Fruit fly (Drosophila melanogaster) whole organism, embryonic: ENCODE measurements around the gene ninaE.

ENCODE experiments used
- Bdp1 ChIP-seq: fragments of 200-800 bp; sonication (Bioruptor generic); optimal IDR thresholded peaks from 3 replicates; lab custom pipeline; 2016; ENCODE audit warnings: missing biosample characterization, missing genetic modification characterization
- CG10321 ChIP-seq: fragments of 200-800 bp; sonication (Bioruptor generic); IDR thresholded peaks from 2 replicates; pipeline ENCODE4 v1.3.6; 2022; ENCODE audit warnings: missing biosample characterization, missing genetic modification characterization
- CG11560 ChIP-seq: fragments of 200-800 bp; sonication (Bioruptor generic); IDR thresholded peaks from 3 replicates; pipeline ENCODE4 v1.3.6; 2022; ENCODE audit warnings: missing biosample characterization, missing genetic modification characterization
- CG12071 ChIP-seq: fragments of 200-800 bp; sonication (Bioruptor generic); optimal IDR thresholded peaks from 3 replicates; lab custom pipeline; 2018; ENCODE audit warnings: missing biosample characterization, mild to moderate bottlenecking, missing genetic modification characterization
- CG15479 ChIP-seq: fragments of 200-800 bp; sonication (Bioruptor generic); optimal IDR thresholded peaks from 3 replicates; lab custom pipeline; 2019; ENCODE audit warnings: missing biosample characterization, mild to moderate bottlenecking, missing genetic modification characterization, moderate library complexity
- CG15696 ChIP-seq: fragments of 200-800 bp; sonication (Bioruptor generic); optimal IDR thresholded peaks from 2 replicates; lab custom pipeline; 2019; ENCODE audit warnings: missing biosample characterization, mild to moderate bottlenecking, missing genetic modification characterization, moderate library complexity
- CG17385 ChIP-seq: fragments of 200-800 bp; sonication (Bioruptor generic); optimal IDR thresholded peaks from 3 replicates; lab custom pipeline; 2018; ENCODE audit warnings: missing biosample characterization, mild to moderate bottlenecking, missing genetic modification characterization
- CG18619 ChIP-seq: fragments of 200-800 bp; sonication (Bioruptor generic); optimal IDR thresholded peaks from 3 replicates; lab custom pipeline; 2017; ENCODE audit warnings: missing biosample characterization, mild to moderate bottlenecking, missing genetic modification characterization
- CG32767 ChIP-seq: fragments of 200-800 bp; sonication (Bioruptor generic); IDR thresholded peaks from 2 replicates; pipeline ENCODE4 v1.3.6; 2022; ENCODE audit warnings: missing biosample characterization, missing genetic modification characterization
- CG33557 ChIP-seq: fragments of 200-800 bp; sonication (Bioruptor generic); optimal IDR thresholded peaks from 2 replicates; lab custom pipeline; 2019; ENCODE audit warnings: missing biosample characterization, mild to moderate bottlenecking, missing genetic modification characterization, moderate library complexity
- CG3407 ChIP-seq: fragments of 200-800 bp; sonication (Bioruptor generic); optimal IDR thresholded peaks from 2 replicates; lab custom pipeline; 2018; ENCODE audit warnings: missing biosample characterization, mild to moderate bottlenecking, missing genetic modification characterization
- CG6175 ChIP-seq: fragments of 200-800 bp; sonication (Bioruptor generic); IDR thresholded peaks from 3 replicates; pipeline ENCODE4 v1.3.6; 2022; ENCODE audit warnings: missing biosample characterization, missing genetic modification characterization
- CG9727 ChIP-seq: fragments of 200-800 bp; sonication (Bioruptor generic); optimal IDR thresholded peaks from 3 replicates; lab custom pipeline; 2017; ENCODE audit warnings: missing biosample characterization, mild to moderate bottlenecking, missing genetic modification characterization
- D ChIP-seq, 2 experiments: fragments of 200-800 bp in 1 of 2; fragments of >200 bp in 1 of 2; sonication (Bioruptor generic) in 1 of 2; optimal IDR thresholded peaks; 2 replicates in 1 of 2; 3 replicates in 1 of 2; lab custom pipeline; 2017; ENCODE audit warnings: mild to moderate bottlenecking in 1 of 2, missing biosample characterization in 1 of 2, missing genetic modification characterization in 1 of 2, missing genetic modification reagents in 1 of 2
- Dll ChIP-seq: fragments of 200-800 bp; sonication (Bioruptor generic); IDR thresholded peaks from 4 replicates; pipeline ENCODE4 v1.3.6; 2022; ENCODE audit warnings: missing biosample characterization, missing genetic modification characterization; ENCODE audit not compliant: partially characterized antibody
- Doc2 ChIP-seq: fragments of 200-800 bp; sonication (Bioruptor generic); IDR thresholded peaks from 2 replicates; pipeline ENCODE4 v1.3.6; 2022; ENCODE audit warnings: missing biosample characterization, missing genetic modification characterization
- Doc3 ChIP-seq: fragments of 200-800 bp; sonication (Bioruptor generic); IDR thresholded peaks from 3 replicates; pipeline ENCODE4 v1.3.6; 2022; ENCODE audit warnings: missing biosample characterization, missing genetic modification characterization; ENCODE audit not compliant: partially characterized antibody
- Eip74EF ChIP-seq, 2 experiments: fragments of 200-800 bp in 1 of 2; fragments of >200 bp in 1 of 2; sonication (Bioruptor generic) in 1 of 2; optimal IDR thresholded peaks; 2 replicates each; lab custom pipeline; 2017 to 2019; ENCODE audit warnings: missing biosample characterization in 2 of 2, missing genetic modification characterization in 2 of 2, mild to moderate bottlenecking in 1 of 2, moderate library complexity in 1 of 2
- HHEX ChIP-seq: fragments of 200-800 bp; sonication (Bioruptor generic); optimal IDR thresholded peaks from 3 replicates; lab custom pipeline; 2017; ENCODE audit warnings: missing biosample characterization, mild to moderate bottlenecking, missing genetic modification characterization, missing genetic modification reagents
- HLH4C ChIP-seq: fragments of 200-800 bp; sonication (Bioruptor generic); IDR thresholded peaks from 3 replicates; pipeline ENCODE4 v1.3.6; 2022; ENCODE audit warnings: missing biosample characterization, missing genetic modification characterization; ENCODE audit not compliant: partially characterized antibody
- Hand ChIP-seq: fragments of 200-800 bp; sonication (Bioruptor generic); optimal IDR thresholded peaks from 2 replicates; lab custom pipeline; 2017; ENCODE audit warnings: mild to moderate bottlenecking, missing biosample characterization, missing genetic modification reagents, missing genetic modification characterization
- Hr3 ChIP-seq: fragments of 200-800 bp; sonication (Bioruptor generic); optimal IDR thresholded peaks from 3 replicates; lab custom pipeline; 2016; ENCODE audit warnings: missing biosample characterization, missing genetic modification characterization
- Neu2 ChIP-seq: fragments of 200-800 bp; sonication (Bioruptor generic); optimal IDR thresholded peaks from 3 replicates; lab custom pipeline; 2016; ENCODE audit warnings: missing biosample characterization, missing genetic modification characterization, borderline replicate concordance
- Nf-YA ChIP-seq: fragments of 200-800 bp; sonication (Bioruptor generic); IDR thresholded peaks from 2 replicates; pipeline ENCODE4 v1.3.6; 2022; ENCODE audit warnings: missing biosample characterization, missing genetic modification characterization
- Ptx1 ChIP-seq: fragments of 200-800 bp; sonication (Bioruptor generic); IDR thresholded peaks from 2 replicates; pipeline ENCODE4 v1.3.6; 2022; ENCODE audit warnings: missing biosample characterization, missing genetic modification characterization
- Ravus ChIP-seq: fragments of 200-800 bp; sonication (Bioruptor generic); IDR thresholded peaks from 2 replicates; pipeline ENCODE4 v1.3.6; 2022; ENCODE audit warnings: missing biosample characterization, missing genetic modification characterization
- YL-1 ChIP-seq: fragments of 200-800 bp; sonication (Bioruptor generic); optimal IDR thresholded peaks from 3 replicates; lab custom pipeline; 2017; ENCODE audit warnings: missing biosample characterization, mild to moderate bottlenecking, missing genetic modification characterization
- bab2 ChIP-seq: fragments of 200-800 bp; sonication (Bioruptor generic); optimal IDR thresholded peaks from 2 replicates; lab custom pipeline; 2016; ENCODE audit warnings: missing biosample characterization, missing genetic modification characterization
- bcd ChIP-seq: fragments of 200-800 bp; sonication (Bioruptor generic); optimal IDR thresholded peaks from 2 replicates; lab custom pipeline; 2017; ENCODE audit warnings: missing biosample characterization, mild to moderate bottlenecking, missing genetic modification characterization
- cg ChIP-seq: fragments of 200-800 bp; sonication (Bioruptor generic); optimal IDR thresholded peaks from 3 replicates; lab custom pipeline; 2019; ENCODE audit warnings: missing biosample characterization, mild to moderate bottlenecking, missing genetic modification characterization, moderate library complexity
- chif ChIP-seq, 2 experiments: fragments of 200-800 bp; sonication (Bioruptor generic); optimal IDR thresholded peaks; 3 replicates each; lab custom pipeline; 2016; ENCODE audit warnings: missing biosample characterization in 2 of 2, missing genetic modification characterization in 2 of 2
- chn ChIP-seq: fragments of 200-800 bp; sonication (Bioruptor generic); optimal IDR thresholded peaks from 2 replicates; lab custom pipeline; 2016; ENCODE audit warnings: missing biosample characterization, missing genetic modification characterization
- dpn ChIP-seq, 2 experiments: fragments of 200-800 bp; sonication (Bioruptor generic); optimal IDR thresholded peaks; 3 replicates each; lab custom pipeline; 2016; ENCODE audit warnings: missing biosample characterization in 2 of 2, missing genetic modification characterization in 2 of 2
- dysf ChIP-seq: fragments of 200-800 bp; sonication (Bioruptor generic); IDR thresholded peaks from 3 replicates; pipeline ENCODE4 v1.3.6; 2022; ENCODE audit warnings: missing biosample characterization, missing genetic modification characterization
- emc ChIP-seq: fragments of 200-800 bp; sonication (Bioruptor generic); optimal IDR thresholded peaks from 2 replicates; lab custom pipeline; 2016; ENCODE audit warnings: missing biosample characterization, missing genetic modification characterization
- gem ChIP-seq: fragments of 200-800 bp; sonication (Bioruptor generic); optimal IDR thresholded peaks from 2 replicates; lab custom pipeline; 2019; ENCODE audit warnings: missing biosample characterization, mild to moderate bottlenecking, missing genetic modification characterization, moderate library complexity
- hb ChIP-seq: fragments of 200-800 bp; sonication (Bioruptor generic); IDR thresholded peaks from 3 replicates; pipeline ENCODE4 v1.3.6; 2022; ENCODE audit warnings: missing biosample characterization, missing genetic modification characterization; ENCODE audit not compliant: partially characterized antibody
- kay ChIP-seq: fragments of 200-800 bp; sonication (Bioruptor generic); optimal IDR thresholded peaks from 2 replicates; lab custom pipeline; 2016; ENCODE audit warnings: missing biosample characterization, missing genetic modification characterization
- knrl ChIP-seq: fragments of 200-800 bp; sonication (Bioruptor generic); IDR thresholded peaks from 3 replicates; pipeline ENCODE4 v1.3.6; 2022; ENCODE audit warnings: missing biosample characterization, missing genetic modification characterization; ENCODE audit not compliant: partially characterized antibody
- nerfin-1 ChIP-seq: fragments of 200-800 bp; sonication (Bioruptor generic); optimal IDR thresholded peaks from 3 replicates; lab custom pipeline; 2019; ENCODE audit warnings: missing biosample characterization, mild to moderate bottlenecking, missing genetic modification characterization, moderate library complexity
- pan ChIP-seq, 4 experiments: fragments of >200 bp in 3 of 4; fragments of 200-800 bp in 1 of 4; sonication (Bioruptor generic) in 1 of 4; optimal IDR thresholded peaks in 3 of 4; IDR thresholded peaks in 1 of 4; 2 replicates each; pipeline versions ENCODE4 v1.3.6 to Lab custom; 2017 to 2022; ENCODE audit warnings: missing biosample characterization in 2 of 4, missing genetic modification characterization in 2 of 4, mixed read lengths in 1 of 4
- pho ChIP-seq: fragments of 200-800 bp; sonication (Bioruptor generic); optimal IDR thresholded peaks from 2 replicates; lab custom pipeline; 2016; ENCODE audit warnings: missing biosample characterization, missing genetic modification characterization
- pita ChIP-seq: fragments of 200-800 bp; sonication (Bioruptor generic); optimal IDR thresholded peaks from 2 replicates; lab custom pipeline; 2017; ENCODE audit warnings: missing biosample characterization, mild to moderate bottlenecking, missing genetic modification characterization
- sens ChIP-seq: fragments of 200-800 bp; sonication (Bioruptor generic); peaks from one replicate; lab custom pipeline; 2016; ENCODE audit warnings: missing biosample characterization, missing genetic modification characterization
- sima ChIP-seq: fragments of 200-800 bp; sonication (Bioruptor generic); optimal IDR thresholded peaks from 2 replicates; lab custom pipeline; 2016; ENCODE audit warnings: missing biosample characterization, missing genetic modification characterization
- slbo ChIP-seq: fragments of 200-800 bp; sonication (Bioruptor generic); IDR thresholded peaks from 2 replicates; pipeline ENCODE4 v1.3.6; 2022; ENCODE audit warnings: missing biosample characterization, missing genetic modification characterization
- unpg ChIP-seq: fragments of 200-800 bp; sonication (Bioruptor generic); optimal IDR thresholded peaks from 3 replicates; lab custom pipeline; 2018; ENCODE audit warnings: missing biosample characterization, mild to moderate bottlenecking, missing genetic modification characterization, moderate library complexity
- zfh1 ChIP-seq: fragments of 200-800 bp; sonication (Bioruptor generic); IDR thresholded peaks from 3 replicates; pipeline ENCODE4 v1.3.6; 2022; ENCODE audit warnings: missing biosample characterization, missing genetic modification characterization

The ninaE gene

dm6 chr3R:19905932-19906439, 18.0 kb upstream of the ninaE start (continued):
- TF ChIP-seq hb (GFP tag; lab: Robert Waterston, UW) (no peak), pho (peak; percentile 82), knrl (GFP tag; lab: Robert Waterston, UW) (0 out of 3 replicates have a peak, but pooled peaks have one; percentile 6), HHEX (peak; percentile 80), sens (peak; percentile 96), chif (GFP tag; optimal IDR thresholded peaks at IDR 0.05; lab: Kevin White, UChicago) (peak; percentile 73 to 80), Neu2 (GFP tag; lab: Kevin White, UChicago) (no peak), CG12071 (GFP tag; lab: Kevin White, UChicago) (peak; percentile 78), cg (peak; percentile 32), CG15696 (peak; percentile 33), Eip74EF (GFP tag; optimal IDR thresholded peaks at IDR 0.05; lab: Kevin White, UChicago) (peak in 1 of 2 experiments; percentile 6), Doc2 (GFP tag; lab: Robert Waterston, UW) (0 out of 2 replicates have a peak, but pooled peaks have one; percentile 29), CG3407 (no peak), CG18619 (GFP tag; lab: Kevin White, UChicago) (peak; percentile 78), Bdp1 (GFP tag; lab: Kevin White, UChicago) (peak; percentile 61), kay (GFP tag; lab: Kevin White, UChicago) (peak; percentile 40), bcd (peak; percentile 81), Hr3 (GFP tag; lab: Kevin White, UChicago) (peak; percentile 67), Ravus (GFP tag; lab: Robert Waterston, UW) (no peak; the same call in 1 of the 2 replicates), pan (optimal IDR thresholded peaks at IDR 0.05; lab: Kevin White, UChicago) (no peak), pan (GFP tag; optimal IDR thresholded peaks at IDR 0.05 in 1 of 2, IDR thresholded peaks at IDR 0.05 in 1 of 2) (peak in 1 of 2 experiments; percentile 90), zfh1 (peak; percentile 81), Doc3 (GFP tag; lab: Robert Waterston, UW) (no peak), CG11560 (0 out of 3 replicates have a peak, but pooled peaks have one; percentile 45), CG9727 (GFP tag; lab: Kevin White, UChicago) (peak; percentile 68), unpg (peak; percentile 79), YL-1 (peak; percentile 39), CG6175 (peak; percentile 48; the same call in 1 of the 3 replicates), slbo (GFP tag; lab: Robert Waterston, UW) (peak; percentile 90), D (optimal IDR thresholded peaks at IDR 0.05; lab: Kevin White, UChicago) (no peak), D (GFP tag; optimal IDR thresholded peaks at IDR 0.05; lab: Kevin White, UChicago) (peak; percentile 42), dysf (GFP tag; lab: Robert Waterston, UW) (peak; percentile 91), sima (GFP tag; lab: Kevin White, UChicago) (no peak), dpn (GFP tag; optimal IDR thresholded peaks at IDR 0.05; lab: Kevin White, UChicago) (peak; percentile 71 to 89), CG17385 (GFP tag; lab: Kevin White, UChicago) (peak; percentile 59), Dll (GFP tag; lab: Robert Waterston, UW) (peak; percentile 11; the same call in 1 of the 4 replicates), CG15479 (GFP tag; lab: Kevin White, UChicago) (no peak), HLH4C (no peak), CG10321 (GFP tag; lab: Robert Waterston, UW) (0 out of 2 replicates have a peak, but pooled peaks have one; percentile 26), Ptx1 (peak; percentile 90), CG33557 (GFP tag; lab: Kevin White, UChicago) (no peak), chn (GFP tag; lab: Kevin White, UChicago) (peak; percentile 67), emc (GFP tag; lab: Kevin White, UChicago) (peak; percentile 4), pita (GFP tag; lab: Kevin White, UChicago) (no peak), Nf-YA (peak; percentile 63), CG32767 (GFP tag; lab: Robert Waterston, UW) (peak; percentile 62; the same call in 1 of the 2 replicates), Hand (GFP tag; lab: Kevin White, UChicago) (peak; percentile 63), gem (peak; percentile 82), bab2 (GFP tag; lab: Kevin White, UChicago) (peak; percentile 89), nerfin-1 (tag; lab: Kevin White, UChicago) (peak; percentile 48)
